Worm (Caenorhabditis elegans) whole organism, L1 larva: ENCODE data around the gene F22F7.4.

Experiments
- ama-1 ChIP-seq: fragments of 150-350 bp; optimal IDR thresholded peaks from 2 replicates; lab custom pipeline; 2014
- lin-35 ChIP-seq, 2 experiments: fragments of 150-350 bp; optimal IDR thresholded peaks; 2 replicates each; lab custom pipeline; 2014; ENCODE audit warnings: missing biosample characterization in 2 of 2, missing genetic modification characterization in 2 of 2, missing genetic modification reagents in 2 of 2
- nhr-77 ChIP-seq: fragments of 150-350 bp; optimal IDR thresholded peaks from 2 replicates; lab custom pipeline; 2014; ENCODE audit warnings: missing biosample characterization, missing genetic modification characterization
- pqm-1 ChIP-seq: sonication (generic microtip); optimal IDR thresholded peaks from 3 replicates; lab custom pipeline; 2017; ENCODE audit warnings: missing biosample characterization, missing genetic modification characterization
- snpc-4 ChIP-seq: fragments of 150-350 bp; optimal IDR thresholded peaks from 2 replicates; lab custom pipeline; 2014; ENCODE audit warnings: missing biosample characterization, missing genetic modification characterization
- ztf-4 ChIP-seq: fragments of 150-350 bp; optimal IDR thresholded peaks from 2 replicates; lab custom pipeline; 2014; ENCODE audit warnings: missing biosample characterization, missing genetic modification characterization

DNA sequence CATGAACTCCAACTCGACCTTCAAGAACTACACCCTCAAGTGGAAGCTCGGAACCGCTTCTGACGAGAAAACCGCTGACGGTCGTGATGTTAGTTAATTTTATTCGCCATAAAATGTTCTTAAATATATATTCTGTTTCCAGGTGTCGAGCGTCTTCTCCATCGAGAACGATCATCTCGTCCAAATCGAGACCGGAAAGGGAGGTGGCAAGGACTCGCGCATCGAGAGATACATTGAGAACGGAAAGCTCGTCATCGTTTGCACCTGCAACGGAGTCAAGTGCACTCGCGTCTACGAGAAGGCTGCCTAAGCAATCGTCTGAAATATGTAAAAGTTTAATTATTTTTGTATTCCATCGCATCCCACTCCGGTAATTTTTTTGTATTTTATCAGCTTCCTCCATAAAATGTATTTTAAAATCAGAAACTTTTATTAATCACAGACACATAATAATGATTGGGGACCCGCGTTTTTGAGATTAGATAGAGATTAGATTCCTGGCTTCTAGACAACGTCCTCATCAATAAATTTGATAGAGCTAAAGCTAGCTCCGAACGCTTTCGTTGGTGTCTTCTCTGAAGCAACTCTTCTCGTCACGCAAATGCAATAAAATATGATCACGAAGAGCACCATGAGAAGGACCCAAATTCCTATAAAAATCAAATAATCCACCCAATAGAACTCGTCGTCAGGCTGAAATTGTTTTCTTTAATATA, 37.0 kb downstream of the F22F7.4 start:
- no peak for TF ChIP-seq pqm-1 (tag; lab: Kevin White, UChicago)
- TF ChIP-seq snpc-4 (tag; lab: Kevin White, UChicago) = no peak
- TF ChIP-seq ztf-4 (tag; lab: Kevin White, UChicago) = no peak
- TF ChIP-seq nhr-77 = no peak
- no peak for TF ChIP-seq lin-35 (GFP tag; optimal IDR thresholded peaks at IDR 0.05; lab: Kevin White, UChicago)
- TF ChIP-seq ama-1 (lab: Kevin White, UChicago) = no peak
